Fruit fly (Drosophila melanogaster): ENCODE measurements around the gene kug.

kug gene

DNA sequence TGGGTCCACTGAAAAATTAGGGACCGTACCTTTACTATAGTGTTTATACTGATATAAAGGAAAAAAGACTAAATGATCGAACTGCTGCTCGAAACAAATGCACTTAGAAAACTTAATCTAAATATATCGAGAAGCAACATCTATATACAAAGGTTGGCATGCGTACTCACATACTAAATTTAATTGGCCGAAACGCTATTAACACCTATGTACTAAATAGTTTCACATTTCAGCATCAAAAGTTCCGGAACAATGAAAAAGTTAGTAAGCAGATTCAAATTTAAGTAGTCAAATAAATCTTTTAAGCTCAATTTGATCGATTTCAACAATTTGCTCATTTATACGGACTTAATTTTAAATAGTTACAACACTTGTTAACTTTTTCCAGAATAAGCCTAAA is 14.0 kb upstream of the kug start, which contains the start of gene fln:
Gene fln (minus strand): TSS at position 101 of the 400 bp plus-strand sequence.
- no peak for TF ChIP-seq CG8359 (GFP tag; optimal IDR thresholded peaks at IDR 0.05; ENCODE audit: borderline replicate concordance)
- TF ChIP-seq psq (GFP tag; optimal IDR thresholded peaks at IDR 0.05) = no peak
- TF ChIP-seq Ets97D (GFP tag; optimal IDR thresholded peaks at IDR 0.05) = no peak
- no peak for TF ChIP-seq C15 (GFP tag; IDR thresholded peaks at IDR 0.05)
- TF ChIP-seq cas (GFP tag; IDR thresholded peaks at IDR 0.05) = no peak
- TF ChIP-seq Optix (GFP tag; IDR thresholded peaks at IDR 0.05) = no peak

- TF ChIP-seq CG34224 (GFP tag; IDR thresholded peaks at IDR 0.05; ENCODE audit: partially characterized antibody) (peak; percentile 87), Dref (GFP tag; IDR thresholded peaks at IDR 0.05) (peak; percentile 91), CG2202 (tag; optimal IDR thresholded peaks at IDR 0.05) (no peak), CG31441 (GFP tag; IDR thresholded peaks at IDR 0.05) (peak; percentile 32; the same call in 1 of the 2 replicates), CG18262 (tag; optimal IDR thresholded peaks at IDR 0.05) (no peak), CG12104 (GFP tag; optimal IDR thresholded peaks at IDR 0.05) (peak; percentile 21), CG6791 (GFP tag; IDR thresholded peaks at IDR 0.05; ENCODE audit: partially characterized antibody) (peak; percentile 95), ATbp (GFP tag; optimal IDR thresholded peaks at IDR 0.05) (peak; percentile 27), CG2116 (GFP tag; optimal IDR thresholded peaks at IDR 0.05) (peak; percentile 87), CG16813 (GFP tag; IDR thresholded peaks at IDR 0.05; ENCODE audit: partially characterized antibody) (peak; percentile 91), Hsf (GFP tag; optimal IDR thresholded peaks at IDR 0.05) (no peak), CG7372 (GFP tag; IDR thresholded peaks at IDR 0.05) (no peak), tna (GFP tag; IDR thresholded peaks at IDR 0.05; ENCODE audit: partially characterized antibody) (peak; percentile 87), MESR4 (GFP tag; optimal IDR thresholded peaks at IDR 0.05) (peak; percentile 89), amos (GFP tag; IDR thresholded peaks at IDR 0.05; ENCODE audit: partially characterized antibody) (peak; percentile 96), knrl (GFP tag; IDR thresholded peaks at IDR 0.05; ENCODE audit: partially characterized antibody) (peak; percentile 95), CG7271 (tag; optimal IDR thresholded peaks at IDR 0.05) (no peak), BEAF-32 (GFP tag; optimal IDR thresholded peaks at IDR 0.05) (peak; percentile 90), Elba2 (GFP tag; optimal IDR thresholded peaks at IDR 0.05) (peak; percentile 77), tx (GFP tag; optimal IDR thresholded peaks at IDR 0.05) (no peak), Dad (GFP tag; optimal IDR thresholded peaks at IDR 0.05) (peak; percentile 16), so (GFP tag; IDR thresholded peaks at IDR 0.05) (no peak), sna (GFP tag; IDR thresholded peaks at IDR 0.05; ENCODE audit: partially characterized antibody) (peak; percentile 85), mirr (GFP tag; optimal IDR thresholded peaks at IDR 0.05) (peak; percentile 50), Dll (GFP tag; IDR thresholded peaks at IDR 0.05; ENCODE audit: partially characterized antibody) (peak; percentile 92), CG12391 (tag; optimal IDR thresholded peaks at IDR 0.05) (peak; percentile 49), CG9797 (GFP tag; optimal IDR thresholded peaks at IDR 0.05) (peak; percentile 6), wek (GFP tag; optimal IDR thresholded peaks at IDR 0.05) (peak; percentile 75), CG1603 (tag; optimal IDR thresholded peaks at IDR 0.05) (peak; percentile 74), CG4328 (GFP tag; optimal IDR thresholded peaks at IDR 0.05) (peak; percentile 66), CG33557 (GFP tag; optimal IDR thresholded peaks at IDR 0.05) (peak; percentile 58), CTCF (GFP tag; optimal IDR thresholded peaks at IDR 0.05) (peak; percentile 28), CG2129 (GFP tag; IDR thresholded peaks at IDR 0.05; ENCODE audit: partially characterized antibody) (peak; percentile 69), Side (GFP tag; optimal IDR thresholded peaks at IDR 0.05) (no peak), Doc3 (GFP tag; IDR thresholded peaks at IDR 0.05; ENCODE audit: partially characterized antibody) (peak; percentile 86), CG14860 (GFP tag; IDR thresholded peaks at IDR 0.05; ENCODE audit: partially characterized antibody) (peak; percentile 88), twi (tag; optimal IDR thresholded peaks at IDR 0.05) (peak; percentile 59), cg (GFP tag; optimal IDR thresholded peaks at IDR 0.05) (peak; percentile 21), CG2889 (GFP tag; IDR thresholded peaks at IDR 0.05) (no peak), nmo (GFP tag; optimal IDR thresholded peaks at IDR 0.05) (peak; percentile 37), crc (GFP tag; optimal IDR thresholded peaks at IDR 0.05) (no peak), row (GFP tag; IDR thresholded peaks at IDR 0.05) (peak; percentile 50; the same call in 1 of the 3 replicates)
These were observed 13.3 kb upstream of the kug start, which contains the start of the genes CG7646 and Nca for dm6 chr3L:19991714-19992231. Gene CG7646, plus strand, starts transcription at chr3L:19991887. Gene Nca, plus strand, starts transcription at chr3L:19991887.

Measured in whole organism, embryonic.